Worm (Caenorhabditis elegans): ENCODE data around the gene srj-4.

DNA sequence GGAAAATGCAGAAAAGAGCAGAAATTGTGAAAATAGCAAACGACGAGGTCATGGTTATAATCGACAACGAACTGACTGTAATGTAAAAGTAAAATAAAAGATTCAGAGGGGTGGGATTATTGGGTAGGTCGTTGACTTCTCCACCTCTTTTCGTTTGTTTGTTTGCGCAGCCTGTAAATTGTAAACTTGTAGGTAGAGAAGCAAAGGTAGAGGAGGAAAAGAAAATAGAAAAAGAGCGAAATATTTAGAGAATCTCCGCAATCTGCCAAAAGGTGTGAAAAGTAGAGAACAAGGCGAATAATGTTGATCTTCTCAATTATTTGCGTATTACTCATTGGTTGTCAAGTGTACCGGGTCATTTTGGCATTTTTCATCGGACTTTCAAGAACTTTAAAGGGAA lies 24.3 kb downstream of the srj-4 start, which contains the start of gene ZK863.8:
- TF ChIP-seq ama-1 (optimal IDR thresholded peaks at IDR 0.05) (no peak), nhr-84 (tag; optimal IDR thresholded peaks at IDR 0.05) (no peak), ztf-11 (tag; optimal IDR thresholded peaks at IDR 0.05) (no peak), jun-1 (tag; optimal IDR thresholded peaks at IDR 0.05) (no peak), aha-1 (tag; optimal IDR thresholded peaks at IDR 0.05) (no peak), ces-1 (GFP tag; optimal IDR thresholded peaks at IDR 0.05) (no peak), skn-1 (tag; optimal IDR thresholded peaks at IDR 0.05) (no peak), zag-1 (tag; optimal IDR thresholded peaks at IDR 0.05) (no peak), unc-86 (tag; optimal IDR thresholded peaks at IDR 0.05) (no peak), pag-3 (tag; optimal IDR thresholded peaks at IDR 0.05; ENCODE audit: borderline replicate concordance, insufficient read depth) (no peak), hpl-2 (GFP tag; optimal IDR thresholded peaks at IDR 0.05) (no peak), aly-2 (tag; optimal IDR thresholded peaks at IDR 0.05) (no peak)

Measured in whole organism, L1 larva.